Worm (Caenorhabditis elegans) whole organism, early embryonic: Measurements from ENCODE around the gene kcc-2.

Experiments used
- B0310.2 ChIP-seq: sonication (generic microtip); optimal IDR thresholded peaks from 2 replicates; lab custom pipeline; 2016; ENCODE audit warnings: mild to moderate bottlenecking, missing genetic modification characterization, missing compliant biosample characterization
- F13C5.2 ChIP-seq: sonication (generic microtip); optimal IDR thresholded peaks from 2 replicates; lab custom pipeline; 2017; ENCODE audit warnings: mild to moderate bottlenecking, missing genetic modification characterization, inconsistent platforms, missing compliant biosample characterization
- aly-1 ChIP-seq: sonication (generic microtip); optimal IDR thresholded peaks from 2 replicates; lab custom pipeline; 2016; ENCODE audit warnings: missing genetic modification characterization, missing compliant biosample characterization
- ama-1 ChIP-seq: fragments of 150-350 bp; optimal IDR thresholded peaks from 2 replicates; lab custom pipeline; 2014
- ceh-13 ChIP-seq: fragments of 200-800 bp; sonication (Bioruptor generic); optimal IDR thresholded peaks from 2 replicates; lab custom pipeline; 2018; ENCODE audit warnings: mild to moderate bottlenecking, missing genetic modification characterization, missing compliant biosample characterization
- ceh-36 ChIP-seq: sonication (generic microtip); optimal IDR thresholded peaks from 2 replicates; lab custom pipeline; 2016; ENCODE audit warnings: missing genetic modification characterization, inconsistent platforms, missing compliant biosample characterization
- ets-7 ChIP-seq: sonication (generic microtip); optimal IDR thresholded peaks from 2 replicates; lab custom pipeline; 2016; ENCODE audit warnings: missing genotype, missing genetic modification characterization, missing compliant biosample characterization
- flt-1 ChIP-seq: fragments of 200-800 bp; sonication (Bioruptor generic); IDR thresholded peaks from 2 replicates; pipeline ENCODE4 v1.3.6; 2022; ENCODE audit warnings: missing genetic modification characterization, missing compliant biosample characterization
- hmbx-1 ChIP-seq: sonication (generic microtip); optimal IDR thresholded peaks from 2 replicates; lab custom pipeline; 2016; ENCODE audit warnings: mild to moderate bottlenecking, missing genetic modification characterization, missing compliant biosample characterization
- hmg-4 ChIP-seq: fragments of 200-800 bp; sonication (Bioruptor generic); optimal IDR thresholded peaks from 2 replicates; lab custom pipeline; 2018; ENCODE audit warnings: mild to moderate bottlenecking, missing genetic modification characterization, missing compliant biosample characterization
- hnd-1 ChIP-seq: sonication (generic microtip); optimal IDR thresholded peaks from 2 replicates; lab custom pipeline; 2016; ENCODE audit warnings: missing genetic modification characterization, missing compliant biosample characterization
- pes-1 ChIP-seq: fragments of 200-800 bp; sonication (Bioruptor generic); IDR thresholded peaks from 2 replicates; pipeline ENCODE4 v1.3.6; 2022; ENCODE audit warnings: missing genetic modification reagents, missing genetic modification characterization, missing compliant biosample characterization
- scrt-1 ChIP-seq: fragments of 200-800 bp; sonication (Bioruptor generic); IDR thresholded peaks from 2 replicates; pipeline ENCODE4 v1.3.6; 2022; ENCODE audit warnings: missing genetic modification characterization, missing compliant biosample characterization
- sea-1 ChIP-seq: fragments of 200-800 bp; sonication (Bioruptor generic); conservative IDR thresholded peaks from 2 replicates; pipeline ENCODE4 v1.3.6; 2022; ENCODE audit warnings: missing genetic modification characterization, missing compliant biosample characterization
- tbx-11 ChIP-seq: fragments of 200-800 bp; sonication (Bioruptor generic); IDR thresholded peaks from 2 replicates; pipeline ENCODE4 v1.3.6; 2022; ENCODE audit warnings: missing genetic modification characterization, missing compliant biosample characterization
- tbx-37 ChIP-seq: fragments of 200-800 bp; sonication (Bioruptor generic); conservative IDR thresholded peaks from 2 replicates; pipeline ENCODE4 v1.3.6; 2022; ENCODE audit warnings: missing genetic modification reagents, missing genetic modification characterization, missing compliant biosample characterization
- tra-4 ChIP-seq: sonication (generic microtip); optimal IDR thresholded peaks from 2 replicates; lab custom pipeline; 2017; ENCODE audit warnings: missing genetic modification characterization, missing compliant biosample characterization

The kcc-2 gene

ce11 chrIV:6040676-6041075 is at the start of gene kcc-2:
Gene kcc-2, plus strand, starts transcription at chrIV:6040976.
- TF ChIP-seq scrt-1 (GFP tag; lab: Robert Waterston, UW): no peak
- TF ChIP-seq aly-1 (tag; lab: Kevin White, UChicago): no peak
- no peak for TF ChIP-seq sea-1 (GFP tag; lab: Robert Waterston, UW)
- TF ChIP-seq ets-7 (tag; lab: Kevin White, UChicago): no peak
- no peak for TF ChIP-seq hmg-4 (GFP tag; lab: Kevin White, UChicago)
- no peak for TF ChIP-seq F13C5.2 (tag; lab: Kevin White, UChicago)
- TF ChIP-seq tbx-37 (GFP tag; lab: Robert Waterston, UW): no peak
- no peak for TF ChIP-seq B0310.2 (tag; lab: Kevin White, UChicago)
- no peak for TF ChIP-seq hmbx-1 (tag; lab: Kevin White, UChicago)
- no peak for TF ChIP-seq ama-1
- no peak for TF ChIP-seq tbx-11 (GFP tag; lab: Robert Waterston, UW)
- no peak for TF ChIP-seq flt-1 (GFP tag; lab: Robert Waterston, UW)
- TF ChIP-seq ceh-36 (tag; lab: Kevin White, UChicago): no peak
- no peak for TF ChIP-seq ceh-13 (GFP tag; lab: Kevin White, UChicago)

ce11 chrIV:6005655-6006054 is 35.1 kb upstream of the kcc-2 start:
- no peak for TF ChIP-seq ceh-13 (GFP tag; lab: Kevin White, UChicago)
- TF ChIP-seq F13C5.2 (tag; lab: Kevin White, UChicago): no peak
- TF ChIP-seq scrt-1 (GFP tag; lab: Robert Waterston, UW): no peak
- no peak for TF ChIP-seq tra-4
- TF ChIP-seq ceh-36 (tag; lab: Kevin White, UChicago): no peak
- TF ChIP-seq sea-1 (GFP tag; lab: Robert Waterston, UW): no peak
- no peak for TF ChIP-seq hnd-1
- no peak for TF ChIP-seq aly-1 (tag; lab: Kevin White, UChicago)
- TF ChIP-seq tbx-37 (GFP tag; lab: Robert Waterston, UW): no peak
- TF ChIP-seq B0310.2 (tag; lab: Kevin White, UChicago): no peak
- TF ChIP-seq hmbx-1 (tag; lab: Kevin White, UChicago): no peak
- no peak for TF ChIP-seq tbx-11 (GFP tag; lab: Robert Waterston, UW)
- TF ChIP-seq hmg-4 (GFP tag; lab: Kevin White, UChicago): no peak
- TF ChIP-seq ets-7 (tag; lab: Kevin White, UChicago): no peak

- TF ChIP-seq tra-4: no peak
- no peak for TF ChIP-seq tbx-37 (GFP tag; lab: Robert Waterston, UW)
- no peak for TF ChIP-seq tbx-11 (GFP tag; lab: Robert Waterston, UW)
- TF ChIP-seq aly-1 (tag; lab: Kevin White, UChicago): no peak
- TF ChIP-seq scrt-1 (GFP tag; lab: Robert Waterston, UW): no peak
- no peak for TF ChIP-seq flt-1 (GFP tag; lab: Robert Waterston, UW)
- TF ChIP-seq ceh-13 (GFP tag; lab: Kevin White, UChicago): no peak
- TF ChIP-seq hnd-1: no peak
- no peak for TF ChIP-seq sea-1 (GFP tag; lab: Robert Waterston, UW)
- TF ChIP-seq hmbx-1 (tag; lab: Kevin White, UChicago): no peak
- no peak for TF ChIP-seq F13C5.2 (tag; lab: Kevin White, UChicago)
- TF ChIP-seq pes-1 (GFP tag; lab: Robert Waterston, UW): no peak
- TF ChIP-seq ets-7 (tag; lab: Kevin White, UChicago): no peak
- no peak for TF ChIP-seq ceh-36 (tag; lab: Kevin White, UChicago)
- no peak for TF ChIP-seq B0310.2 (tag; lab: Kevin White, UChicago)
- TF ChIP-seq hmg-4 (GFP tag; lab: Kevin White, UChicago): no peak
- TF ChIP-seq ama-1: no peak
Observed at ce11 chrIV:6010274-6010673, 30.5 kb upstream of the kcc-2 start.

ce11 chrIV:6011545-6011944 is 29.2 kb upstream of the kcc-2 start, which contains the start of gene C46G7.5:
Gene C46G7.5, minus strand, starts transcription at chrIV:6011645.
- no peak for TF ChIP-seq pes-1 (GFP tag; lab: Robert Waterston, UW)
- TF ChIP-seq ama-1: no peak
- TF ChIP-seq hmbx-1 (tag; lab: Kevin White, UChicago): no peak
- no peak for TF ChIP-seq sea-1 (GFP tag; lab: Robert Waterston, UW)
- TF ChIP-seq ceh-36 (tag; lab: Kevin White, UChicago): no peak
- TF ChIP-seq tbx-11 (GFP tag; lab: Robert Waterston, UW): no peak
- TF ChIP-seq hmg-4 (GFP tag; lab: Kevin White, UChicago): no peak
- no peak for TF ChIP-seq tra-4
- TF ChIP-seq hnd-1: no peak
- no peak for TF ChIP-seq flt-1 (GFP tag; lab: Robert Waterston, UW)
- TF ChIP-seq scrt-1 (GFP tag; lab: Robert Waterston, UW): no peak

ce11 chrIV:6013853-6014252 is 26.9 kb upstream of the kcc-2 start:
- TF ChIP-seq sea-1 (GFP tag; lab: Robert Waterston, UW): no peak
- TF ChIP-seq B0310.2 (tag; lab: Kevin White, UChicago): no peak
- TF ChIP-seq scrt-1 (GFP tag; lab: Robert Waterston, UW): no peak
- no peak for TF ChIP-seq tbx-11 (GFP tag; lab: Robert Waterston, UW)
- no peak for TF ChIP-seq ama-1
- no peak for TF ChIP-seq F13C5.2 (tag; lab: Kevin White, UChicago)
- TF ChIP-seq tra-4: no peak
- TF ChIP-seq hmbx-1 (tag; lab: Kevin White, UChicago): no peak
- no peak for TF ChIP-seq hmg-4 (GFP tag; lab: Kevin White, UChicago)
- TF ChIP-seq tbx-37 (GFP tag; lab: Robert Waterston, UW): no peak
- no peak for TF ChIP-seq flt-1 (GFP tag; lab: Robert Waterston, UW)
- TF ChIP-seq ceh-13 (GFP tag; lab: Kevin White, UChicago): no peak
- no peak for TF ChIP-seq pes-1 (GFP tag; lab: Robert Waterston, UW)
- no peak for TF ChIP-seq hnd-1
- no peak for TF ChIP-seq ets-7 (tag; lab: Kevin White, UChicago)
- TF ChIP-seq ceh-36 (tag; lab: Kevin White, UChicago): no peak
- TF ChIP-seq aly-1 (tag; lab: Kevin White, UChicago): no peak

- no peak for TF ChIP-seq tbx-11 (GFP tag; lab: Robert Waterston, UW)
- no peak for TF ChIP-seq F13C5.2 (tag; lab: Kevin White, UChicago)
- TF ChIP-seq ets-7 (tag; lab: Kevin White, UChicago): no peak
- no peak for TF ChIP-seq ceh-36 (tag; lab: Kevin White, UChicago)
- no peak for TF ChIP-seq ama-1
- no peak for TF ChIP-seq ceh-13 (GFP tag; lab: Kevin White, UChicago)
Observed at ce11 chrIV:6014895-6015294, 25.9 kb upstream of the kcc-2 start, which contains the start of gene C46G7.2. Gene C46G7.2, plus strand, starts transcription at chrIV:6015195.
